Worm (Caenorhabditis elegans) whole organism, midembryonic: Measurements from ENCODE around the gene C49A9.1.
"Not testable (repeated sequence)": the region's sequence is repeated elsewhere in the genome, so short reads cannot be mapped to it uniquely, and the experiment has no call there.

ENCODE experiments used
- T22C8.4 ChIP-seq: fragments of 200-800 bp; sonication (Bioruptor generic); IDR thresholded peaks from 2 replicates; pipeline ENCODE4 v1.3.6; 2022; ENCODE audit warnings: missing genetic modification characterization, missing compliant biosample characterization
- cog-1 ChIP-seq: sonication (generic microtip); optimal IDR thresholded peaks from 2 replicates; lab custom pipeline; 2016; ENCODE audit warnings: missing genetic modification characterization, missing compliant biosample characterization
- flt-1 ChIP-seq: fragments of 200-800 bp; sonication (Bioruptor generic); IDR thresholded peaks from 2 replicates; pipeline ENCODE4 v1.3.6; 2022; ENCODE audit warnings: missing genetic modification characterization, missing compliant biosample characterization
- klf-2 ChIP-seq: fragments of 200-800 bp; sonication (Bioruptor generic); conservative IDR thresholded peaks from 2 replicates; pipeline ENCODE4 v1.3.6; 2022; ENCODE audit warnings: missing genetic modification reagents, missing genetic modification characterization, missing compliant biosample characterization
- med-1 ChIP-seq: sonication (generic microtip); optimal IDR thresholded peaks from 2 replicates; lab custom pipeline; 2017; ENCODE audit warnings: missing genetic modification characterization, mild to moderate bottlenecking, missing compliant biosample characterization, antibody characterized with exemption, missing genetic modification reagents; ENCODE audit not compliant: insufficient read depth
- ref-1 ChIP-seq: fragments of 200-800 bp; sonication (Bioruptor generic); conservative IDR thresholded peaks from 2 replicates; pipeline ENCODE4 v1.3.6; 2022; ENCODE audit warnings: missing genetic modification reagents, missing genetic modification characterization, missing compliant biosample characterization
- tab-1 ChIP-seq: fragments of 200-800 bp; sonication (Bioruptor generic); IDR thresholded peaks from 2 replicates; pipeline ENCODE4 v1.3.6; 2022; ENCODE audit warnings: missing genetic modification characterization, missing compliant biosample characterization
- ztf-23 ChIP-seq: fragments of 200-800 bp; sonication (Bioruptor generic); IDR thresholded peaks from 2 replicates; pipeline ENCODE4 v1.3.6; 2022; ENCODE audit warnings: missing genetic modification reagents, missing genetic modification characterization, missing compliant biosample characterization
- ztf-29 ChIP-seq: fragments of 200-800 bp; sonication (Bioruptor generic); IDR thresholded peaks from 2 replicates; pipeline ENCODE4 v1.3.6; 2022; ENCODE audit warnings: missing genetic modification reagents, missing genetic modification characterization, missing compliant biosample characterization

The C49A9.1 gene

DNA sequence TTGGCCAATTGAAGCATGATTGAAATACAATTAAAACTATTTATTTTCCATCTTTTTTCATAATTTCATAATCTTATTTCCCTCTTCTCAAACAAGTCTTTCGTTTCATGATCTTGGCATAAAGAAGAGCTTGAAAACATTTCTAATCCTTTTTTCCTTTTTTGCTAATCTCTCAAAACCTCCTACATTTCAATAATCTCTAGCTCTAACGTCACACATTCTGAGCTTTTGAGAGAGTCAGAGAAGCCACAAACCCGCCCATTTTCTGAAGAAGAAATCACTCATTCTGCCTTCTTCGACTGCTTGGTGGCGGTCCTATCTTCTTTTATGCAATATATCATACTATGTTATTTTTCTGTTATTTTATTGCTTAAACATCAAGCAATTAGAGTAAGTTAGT is 21.6 kb downstream of the C49A9.1 start, which contains the start of gene F58F9.1:
Gene F58F9.1, plus strand, starts transcription at position 251 of the 400 bp plus-strand sequence.
- no peak for TF ChIP-seq med-1 (GFP tag; lab: Kevin White, UChicago)
- TF ChIP-seq klf-2: no peak
- no peak for TF ChIP-seq ref-1 (GFP tag; lab: Robert Waterston, UW)
- TF ChIP-seq cog-1 (tag; lab: Kevin White, UChicago): no peak
- no peak for TF ChIP-seq flt-1 (GFP tag; lab: Robert Waterston, UW)
- TF ChIP-seq tab-1 (GFP tag; lab: Robert Waterston, UW): no peak

DNA sequence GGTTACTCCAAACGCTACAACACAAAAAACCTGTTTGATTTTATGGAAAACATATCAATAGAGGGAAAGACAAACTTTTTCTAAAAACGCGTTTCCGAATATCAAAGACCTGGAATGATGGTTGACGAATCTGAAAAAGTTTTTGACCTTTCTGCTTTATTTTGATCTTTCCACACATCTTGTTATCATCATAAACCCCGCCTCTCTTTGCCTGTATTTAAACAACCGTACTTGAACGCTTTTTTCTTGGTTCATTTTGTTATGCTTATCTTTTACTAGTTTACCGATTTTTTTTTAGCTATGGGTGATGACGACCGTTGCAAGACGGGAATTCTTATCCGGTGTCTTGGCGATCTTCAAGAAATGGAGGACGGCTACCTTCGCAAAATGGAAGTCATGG is 25.0 kb downstream of the C49A9.1 start, which contains the start of gene T13A10.2:
Gene T13A10.2, plus strand, starts transcription at position 301 of the 400 bp plus-strand sequence.
- not testable (repeated sequence) for TF ChIP-seq klf-2; ref-1 (GFP tag; lab: Robert Waterston, UW); ztf-23 (GFP tag; lab: Robert Waterston, UW)

DNA sequence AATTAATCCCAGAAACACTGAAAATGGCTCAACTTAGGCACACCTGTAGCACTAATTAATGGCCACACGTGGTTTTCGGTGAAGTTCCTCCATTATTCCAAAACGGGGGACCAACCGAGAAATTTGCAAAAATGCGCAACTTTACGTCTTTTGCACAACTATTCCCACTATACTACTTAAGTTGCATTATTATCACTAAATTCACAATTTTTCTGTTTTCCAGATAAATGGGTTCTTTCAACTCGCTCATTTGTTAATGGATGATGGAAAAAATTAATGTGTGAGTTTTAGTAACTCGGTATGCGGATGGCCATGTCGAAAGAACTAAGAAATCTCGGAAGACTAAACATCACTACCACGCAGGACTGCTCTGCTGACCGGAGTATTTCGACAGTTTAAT is 26.6 kb downstream of the C49A9.1 start, which contains the start of gene T13A10.64:
Gene T13A10.64, plus strand, starts transcription at position 301 of the 400 bp plus-strand sequence.
- TF ChIP-seq T22C8.4 (no peak), cog-1 (tag; lab: Kevin White, UChicago) (no peak), tab-1 (GFP tag; lab: Robert Waterston, UW) (no peak), flt-1 (GFP tag; lab: Robert Waterston, UW) (no peak), klf-2 (no peak), ref-1 (GFP tag; lab: Robert Waterston, UW) (no peak), ztf-29 (GFP tag; lab: Robert Waterston, UW) (no peak), ztf-23 (GFP tag; lab: Robert Waterston, UW) (no peak), med-1 (GFP tag; lab: Kevin White, UChicago) (no peak)

DNA sequence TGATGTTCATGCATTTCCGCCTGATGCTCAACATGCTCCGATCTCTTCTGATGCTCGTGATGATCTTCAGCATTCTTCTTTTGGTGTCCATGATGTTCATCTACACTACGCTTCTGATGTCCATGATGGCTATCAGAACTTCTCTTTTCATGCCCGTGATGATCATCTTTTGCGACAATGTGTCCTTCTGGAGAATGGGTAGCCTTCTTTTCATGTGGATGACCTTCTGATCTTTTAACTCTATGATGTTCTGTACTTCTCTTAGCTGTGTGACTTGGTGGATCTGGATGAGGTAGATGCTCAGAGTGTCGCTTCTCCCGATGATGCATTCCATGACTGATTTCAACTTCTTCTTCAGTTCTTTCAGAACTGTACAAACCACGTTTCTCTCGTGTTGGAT is 31.0 kb downstream of the C49A9.1 start:
- no peak for TF ChIP-seq ztf-29 (GFP tag; lab: Robert Waterston, UW)
- no peak for TF ChIP-seq flt-1 (GFP tag; lab: Robert Waterston, UW)
- TF ChIP-seq T22C8.4: no peak
- TF ChIP-seq med-1 (GFP tag; lab: Kevin White, UChicago): no peak
- TF ChIP-seq cog-1 (tag; lab: Kevin White, UChicago): no peak
- TF ChIP-seq klf-2: no peak
- TF ChIP-seq ref-1 (GFP tag; lab: Robert Waterston, UW): no peak
- TF ChIP-seq ztf-23 (GFP tag; lab: Robert Waterston, UW): no peak
- no peak for TF ChIP-seq tab-1 (GFP tag; lab: Robert Waterston, UW)

DNA sequence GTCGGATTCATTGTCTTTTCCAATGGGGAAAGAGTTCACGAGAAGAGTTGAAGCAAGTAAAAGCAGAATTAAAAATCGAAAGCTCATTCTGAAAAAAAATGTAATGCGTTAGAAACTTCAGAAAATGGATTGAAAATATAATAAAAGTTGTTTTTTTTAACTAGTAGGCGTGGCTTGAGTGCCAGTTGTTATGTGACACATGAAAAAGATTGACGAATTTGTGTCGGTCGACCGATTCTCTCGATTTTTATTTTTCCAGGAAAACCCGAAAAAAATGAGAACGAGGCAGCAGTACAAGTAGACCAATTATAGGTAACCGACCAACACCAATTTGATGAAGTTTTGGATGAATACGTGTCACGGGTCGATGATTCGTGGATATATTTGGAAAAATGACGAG is 31.7 kb downstream of the C49A9.1 start, which contains the start of gene nlp-16:
Gene nlp-16, minus strand, starts transcription at position 101 of the 400 bp plus-strand sequence.
- TF ChIP-seq klf-2: no peak
- no peak for TF ChIP-seq tab-1 (GFP tag; lab: Robert Waterston, UW)
- no peak for TF ChIP-seq ztf-29 (GFP tag; lab: Robert Waterston, UW)
- no peak for TF ChIP-seq T22C8.4
- TF ChIP-seq med-1 (GFP tag; lab: Kevin White, UChicago): no peak

DNA sequence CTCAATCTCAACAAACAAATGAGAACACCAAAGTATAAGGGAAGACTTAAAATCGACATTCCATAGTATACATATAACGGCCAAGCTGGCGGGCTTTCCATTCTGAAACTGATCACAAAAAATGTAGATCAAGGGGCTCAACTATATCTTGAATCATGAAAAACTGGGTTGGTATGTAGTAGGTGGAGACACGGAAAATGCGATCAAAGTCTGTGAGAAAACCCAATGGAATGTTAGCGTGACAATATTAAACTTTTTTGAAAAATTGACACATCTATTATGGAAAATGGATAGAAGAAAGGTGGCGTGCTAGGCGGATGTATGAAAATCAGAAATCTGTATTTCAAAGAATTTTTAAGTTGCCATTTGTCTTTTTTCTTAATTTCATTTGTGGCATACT is 35.3 kb downstream of the C49A9.1 start, which contains the start of gene srv-28:
Gene srv-28, minus strand, starts transcription at position 101 of the 400 bp plus-strand sequence.
- TF ChIP-seq ref-1 (GFP tag; lab: Robert Waterston, UW) (no peak), tab-1 (GFP tag; lab: Robert Waterston, UW) (no peak), ztf-29 (GFP tag; lab: Robert Waterston, UW) (no peak), cog-1 (tag; lab: Kevin White, UChicago) (no peak)

DNA sequence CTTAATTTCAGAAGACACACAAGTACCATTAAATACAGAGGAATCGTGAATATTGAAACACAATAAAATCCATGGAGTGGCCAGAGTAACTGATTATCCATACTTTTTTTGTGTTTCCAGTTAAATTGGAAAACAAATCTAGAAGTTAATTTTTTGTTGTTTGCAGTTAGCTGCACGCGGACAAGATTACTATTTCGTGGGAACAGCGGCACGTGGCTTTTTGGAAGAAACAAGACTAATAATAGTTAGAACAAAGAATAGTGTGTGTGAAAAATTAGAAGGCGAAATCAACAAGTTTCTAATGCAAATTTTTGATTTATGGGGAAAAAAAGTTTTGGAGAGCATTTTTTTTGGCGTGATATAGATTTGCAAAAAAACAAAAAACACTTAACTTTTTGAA is 38.5 kb downstream of the C49A9.1 start, which contains the start of gene srv-29:
Gene srv-29, minus strand, starts transcription at position 101 of the 400 bp plus-strand sequence.
- TF ChIP-seq T22C8.4 (no peak), tab-1 (GFP tag; lab: Robert Waterston, UW) (no peak), flt-1 (GFP tag; lab: Robert Waterston, UW) (no peak), cog-1 (tag; lab: Kevin White, UChicago) (no peak), ref-1 (GFP tag; lab: Robert Waterston, UW) (no peak), klf-2 (no peak), ztf-29 (GFP tag; lab: Robert Waterston, UW) (no peak), ztf-23 (GFP tag; lab: Robert Waterston, UW) (no peak)

ce11 chrIV:6269346-6269745 is 41.4 kb downstream of the C49A9.1 start, which contains the start of gene srv-30:
Gene srv-30 (minus strand): TSS chrIV:6269446.
- TF ChIP-seq klf-2 (no peak), ztf-29 (GFP tag; lab: Robert Waterston, UW) (no peak), ztf-23 (GFP tag; lab: Robert Waterston, UW) (no peak), cog-1 (tag; lab: Kevin White, UChicago) (no peak), tab-1 (GFP tag; lab: Robert Waterston, UW) (no peak), T22C8.4 (no peak), ref-1 (GFP tag; lab: Robert Waterston, UW) (no peak), med-1 (GFP tag; lab: Kevin White, UChicago) (no peak), flt-1 (GFP tag; lab: Robert Waterston, UW) (no peak)

- TF ChIP-seq cog-1 (tag; lab: Kevin White, UChicago) (no peak), klf-2 (no peak), ztf-29 (GFP tag; lab: Robert Waterston, UW) (no peak), ztf-23 (GFP tag; lab: Robert Waterston, UW) (no peak), ref-1 (GFP tag; lab: Robert Waterston, UW) (no peak), med-1 (GFP tag; lab: Kevin White, UChicago) (no peak), flt-1 (GFP tag; lab: Robert Waterston, UW) (no peak), T22C8.4 (no peak), tab-1 (GFP tag; lab: Robert Waterston, UW) (no peak)
Observed at ce11 chrIV:6271923-6272322, 43.9 kb downstream of the C49A9.1 start, which contains the start of gene srv-31. Gene srv-31 (minus strand): TSS chrIV:6272023.
